Fruit fly (Drosophila melanogaster) whole organism, pupa: ENCODE data around the gene CG32270.

Source experiments
- CG10348 ChIP-seq: fragments of 200-800 bp; sonication (Bioruptor generic); IDR thresholded peaks from 2 replicates; pipeline ENCODE4 v1.3.6; 2022; ENCODE audit warnings: missing biosample characterization, missing genetic modification characterization
- CG12605 ChIP-seq: fragments of 200-800 bp; sonication (Bioruptor generic); IDR thresholded peaks from 2 replicates; pipeline ENCODE4 v1.3.6; 2022; ENCODE audit warnings: missing biosample characterization, missing genetic modification characterization
- CG13204 ChIP-seq: fragments of 200-800 bp; sonication (Bioruptor generic); optimal IDR thresholded peaks from 2 replicates; lab custom pipeline; 2018; ENCODE audit warnings: missing biosample characterization, mild to moderate bottlenecking, missing genetic modification characterization, moderate library complexity
- CG14655 ChIP-seq: fragments of 200-800 bp; sonication (Bioruptor generic); optimal IDR thresholded peaks from 3 replicates; lab custom pipeline; 2017; ENCODE audit warnings: mild to moderate bottlenecking, missing biosample characterization, missing genetic modification reagents, missing genetic modification characterization
- CG15710 ChIP-seq: fragments of 200-800 bp; sonication (Bioruptor generic); optimal IDR thresholded peaks from 2 replicates; lab custom pipeline; 2018; ENCODE audit warnings: missing biosample characterization, mild to moderate bottlenecking, missing genetic modification characterization, moderate library complexity
- CG17806 ChIP-seq: fragments of 200-800 bp; sonication (Bioruptor generic); optimal IDR thresholded peaks from 2 replicates; lab custom pipeline; 2018; ENCODE audit warnings: missing biosample characterization, mild to moderate bottlenecking, missing genetic modification characterization, moderate library complexity
- CG32121 ChIP-seq: fragments of 200-800 bp; sonication (Bioruptor generic); IDR thresholded peaks from 2 replicates; pipeline ENCODE4 v1.3.6; 2022; ENCODE audit warnings: missing biosample characterization, missing genetic modification characterization
- CG34367 ChIP-seq: fragments of 200-800 bp; sonication (Bioruptor generic); optimal IDR thresholded peaks from 2 replicates; lab custom pipeline; 2018; ENCODE audit warnings: missing biosample characterization, mild to moderate bottlenecking, missing genetic modification characterization
- CG4496 ChIP-seq: fragments of 200-800 bp; sonication (Bioruptor generic); IDR thresholded peaks from 3 replicates; pipeline ENCODE4 v1.3.6; 2022; ENCODE audit warnings: missing biosample characterization, missing genetic modification characterization
- CG8159 ChIP-seq: fragments of 200-800 bp; sonication (Bioruptor generic); optimal IDR thresholded peaks from 3 replicates; lab custom pipeline; 2018; ENCODE audit warnings: missing biosample characterization, mild to moderate bottlenecking, missing genetic modification characterization, moderate library complexity
- CG8301 ChIP-seq: fragments of 200-800 bp; sonication (Bioruptor generic); optimal IDR thresholded peaks from 2 replicates; lab custom pipeline; 2018; ENCODE audit warnings: missing biosample characterization, mild to moderate bottlenecking, missing genetic modification characterization
- CG9948 ChIP-seq: fragments of 200-800 bp; sonication (Bioruptor generic); optimal IDR thresholded peaks from 2 replicates; lab custom pipeline; 2018; ENCODE audit warnings: missing biosample characterization, mild to moderate bottlenecking, missing genetic modification characterization, moderate library complexity
- D1 ChIP-seq: fragments of 200-800 bp; sonication (Bioruptor generic); optimal IDR thresholded peaks from 2 replicates; lab custom pipeline; 2018; ENCODE audit warnings: missing biosample characterization, mild to moderate bottlenecking, missing genetic modification characterization, moderate library complexity
- EcR ChIP-seq: fragments of 200-800 bp; sonication (Bioruptor generic); optimal IDR thresholded peaks from 3 replicates; lab custom pipeline; 2019; ENCODE audit warnings: missing biosample characterization, missing genetic modification characterization, mild to moderate bottlenecking, moderate library complexity, missing genetic modification reagents
- Ets98B ChIP-seq: fragments of 200-800 bp; sonication (Bioruptor generic); IDR thresholded peaks from 2 replicates; pipeline ENCODE4 v1.3.6; 2022; ENCODE audit warnings: missing biosample characterization, missing genetic modification characterization
- Pif1A ChIP-seq: fragments of 200-800 bp; sonication (Bioruptor generic); optimal IDR thresholded peaks from 3 replicates; lab custom pipeline; 2016; ENCODE audit warnings: missing biosample characterization, missing genetic modification characterization
- Pif1B ChIP-seq: fragments of 200-800 bp; sonication (Bioruptor generic); optimal IDR thresholded peaks from 3 replicates; lab custom pipeline; 2016; ENCODE audit warnings: missing biosample characterization, missing genetic modification characterization
- Snoo ChIP-seq: fragments of 200-800 bp; sonication (Bioruptor generic); optimal IDR thresholded peaks from 3 replicates; lab custom pipeline; 2017; ENCODE audit warnings: missing biosample characterization, mild to moderate bottlenecking, missing genetic modification characterization, inconsistent platforms
- fd96Ca ChIP-seq: fragments of 200-800 bp; sonication (Bioruptor generic); IDR thresholded peaks from 3 replicates; pipeline ENCODE4 v1.3.6; 2022; ENCODE audit warnings: missing biosample characterization, missing genetic modification characterization
- gl ChIP-seq: fragments of 200-800 bp; sonication (Bioruptor generic); optimal IDR thresholded peaks from 2 replicates; lab custom pipeline; 2018; ENCODE audit warnings: missing biosample characterization, mild to moderate bottlenecking, missing genetic modification characterization
- rn ChIP-seq: fragments of 200-800 bp; sonication (Bioruptor generic); IDR thresholded peaks from 2 replicates; pipeline ENCODE4 v1.3.6; 2022; ENCODE audit warnings: missing biosample characterization, missing genetic modification characterization

The CG32270 gene

dm6 chr3L:3205349-3205748 lies 3.4 kb downstream of the CG32270 start, which contains the start of gene CG32277:
Gene CG32277, minus strand, starts transcription at chr3L:3205449.
- no peak for TF ChIP-seq CG32121 (GFP tag; lab: Robert Waterston, UW)

- TF ChIP-seq CG9948 (tag; lab: Kevin White, UChicago), result no peak
- TF ChIP-seq Pif1A (GFP tag; lab: Kevin White, UChicago), result no peak
Observed at dm6 chr3L:3204348-3204747, 4.4 kb downstream of the CG32270 start, which contains the start of gene CG33159. Gene CG33159, minus strand, starts transcription at chr3L:3204448.

- TF ChIP-seq Ets98B (GFP tag; lab: Robert Waterston, UW), result no peak
- TF ChIP-seq CG4496 (GFP tag; lab: Robert Waterston, UW), result no peak
- no peak for TF ChIP-seq CG8301 (tag; lab: Kevin White, UChicago)
- no peak for TF ChIP-seq CG17806 (tag; lab: Kevin White, UChicago)
- no peak for TF ChIP-seq CG10348
- no peak for TF ChIP-seq CG12605 (GFP tag; lab: Robert Waterston, UW)
- no peak for TF ChIP-seq D1 (tag; lab: Kevin White, UChicago)
- TF ChIP-seq CG14655 (GFP tag; lab: Kevin White, UChicago), result no peak
- TF ChIP-seq fd96Ca (GFP tag; lab: Robert Waterston, UW), result no peak
- TF ChIP-seq CG8159, result no peak
- no peak for TF ChIP-seq CG15710 (tag; lab: Kevin White, UChicago)
- no peak for TF ChIP-seq rn (GFP tag; lab: Robert Waterston, UW)
- TF ChIP-seq gl (tag; lab: Kevin White, UChicago), result no peak
- TF ChIP-seq CG13204 (GFP tag; lab: Kevin White, UChicago), result no peak
- TF ChIP-seq Pif1A (GFP tag; lab: Kevin White, UChicago), result no peak
- no peak for TF ChIP-seq CG9948 (tag; lab: Kevin White, UChicago)
Observed at dm6 chr3L:3203062-3203461, 5.7 kb downstream of the CG32270 start, which contains the start of gene CG32271. Gene CG32271, minus strand, starts transcription at chr3L:3203162.

dm6 chr3L:3198447-3199402 lies 10.1 kb downstream of the CG32270 start, which contains the start of the genes CG32276 and gry:
Gene CG32276, minus strand, starts transcription at chr3L:3199047.
Gene gry, plus strand, starts transcription at chr3L:3199090.
- TF ChIP-seq CG12605 (GFP tag; lab: Robert Waterston, UW) (peak; percentile 22; the same call in 1 of the 2 replicates), CG17806 (tag; lab: Kevin White, UChicago) (peak; percentile 49), Ets98B (GFP tag; lab: Robert Waterston, UW) (peak; percentile 58; the same call in 1 of the 2 replicates), CG8301 (tag; lab: Kevin White, UChicago) (no peak), CG4496 (GFP tag; lab: Robert Waterston, UW) (peak; percentile 54; the same call in 2 of the 3 replicates), CG9948 (tag; lab: Kevin White, UChicago) (no peak), CG13204 (GFP tag; lab: Kevin White, UChicago) (no peak), CG10348 (no peak), D1 (tag; lab: Kevin White, UChicago) (no peak), CG32121 (GFP tag; lab: Robert Waterston, UW) (peak; percentile 76), Snoo (no peak), CG15710 (tag; lab: Kevin White, UChicago) (peak; percentile 56), CG34367 (tag; lab: Kevin White, UChicago) (peak; percentile 50), fd96Ca (GFP tag; lab: Robert Waterston, UW) (peak; percentile 77; the same call in 2 of the 3 replicates), Pif1B (GFP tag; lab: Kevin White, UChicago) (no peak), rn (GFP tag; lab: Robert Waterston, UW) (0 out of 2 replicates have a peak, but pooled peaks have one; percentile 32), CG14655 (GFP tag; lab: Kevin White, UChicago) (no peak), Pif1A (GFP tag; lab: Kevin White, UChicago) (no peak), gl (tag; lab: Kevin White, UChicago) (no peak), EcR (GFP tag; lab: Kevin White, UChicago) (peak; percentile 35), CG8159 (no peak)

dm6 chr3L:3197464-3197863 lies 11.3 kb downstream of the CG32270 start, which contains the start of gene CG14966:
Gene CG14966, minus strand, starts transcription at chr3L:3197631.
- TF ChIP-seq gl (tag; lab: Kevin White, UChicago) (peak; percentile 6), CG12605 (GFP tag; lab: Robert Waterston, UW) (0 out of 2 replicates have a peak, but pooled peaks have one; percentile 19), CG34367 (tag; lab: Kevin White, UChicago) (no peak)

- peak; percentile 96 for TF ChIP-seq rn (GFP tag; lab: Robert Waterston, UW)
- TF ChIP-seq CG8301 (tag; lab: Kevin White, UChicago), result peak; percentile 97
- peak; percentile 96 for TF ChIP-seq CG34367 (tag; lab: Kevin White, UChicago)
- TF ChIP-seq Ets98B (GFP tag; lab: Robert Waterston, UW), result peak; percentile 98
- no peak for TF ChIP-seq D1 (tag; lab: Kevin White, UChicago)
- TF ChIP-seq CG13204 (GFP tag; lab: Kevin White, UChicago), result peak; percentile 55
- peak; percentile 98 for TF ChIP-seq CG32121 (GFP tag; lab: Robert Waterston, UW)
- no peak for TF ChIP-seq EcR (GFP tag; lab: Kevin White, UChicago)
- TF ChIP-seq Pif1B (GFP tag; lab: Kevin White, UChicago), result peak; percentile 98
- peak; percentile 92 for TF ChIP-seq CG15710 (tag; lab: Kevin White, UChicago)
- TF ChIP-seq fd96Ca (GFP tag; lab: Robert Waterston, UW), result peak; percentile 95
- TF ChIP-seq CG17806 (tag; lab: Kevin White, UChicago), result peak; percentile 96
- TF ChIP-seq CG10348, result peak; percentile 84
- peak; percentile 94 for TF ChIP-seq CG8159
- peak; percentile 93 for TF ChIP-seq CG9948 (tag; lab: Kevin White, UChicago)
- TF ChIP-seq Snoo, result peak; percentile 94
- peak; percentile 88 for TF ChIP-seq gl (tag; lab: Kevin White, UChicago)
- peak; percentile 98 for TF ChIP-seq Pif1A (GFP tag; lab: Kevin White, UChicago)
- TF ChIP-seq CG12605 (GFP tag; lab: Robert Waterston, UW), result peak; percentile 99
- peak; percentile 96 for TF ChIP-seq CG14655 (GFP tag; lab: Kevin White, UChicago)
- peak; percentile 99 for TF ChIP-seq CG4496 (GFP tag; lab: Robert Waterston, UW)
Observed at dm6 chr3L:3194059-3194458, 14.7 kb downstream of the CG32270 start.
